Worm (Caenorhabditis elegans): ENCODE data around the gene F14E5.2.

Gene F14E5.2

DNA sequence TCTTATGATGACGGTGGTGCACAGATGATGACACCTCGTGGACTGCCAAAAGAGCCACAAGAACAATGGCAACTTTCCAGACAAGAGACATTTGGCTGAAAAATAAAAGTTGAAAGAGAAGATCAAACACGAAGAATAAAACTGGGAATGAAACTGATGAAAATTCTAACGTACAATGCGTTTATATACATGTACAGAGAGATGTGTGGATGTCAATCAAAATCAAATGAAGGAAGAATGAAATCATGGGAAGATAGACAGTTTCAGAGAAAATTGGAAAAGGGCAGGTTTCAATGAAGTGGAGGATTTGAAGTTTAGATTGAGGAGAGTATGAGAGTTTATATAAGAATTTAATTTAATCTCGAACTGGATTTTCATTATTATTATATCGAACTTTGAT lies 29.6 kb downstream of the F14E5.2 start, which contains the start of gene dod-23:
TSS of gene dod-23 (minus strand) at position 101 of the 400 bp plus-strand sequence.
- no peak for TF ChIP-seq med-1 (GFP tag; optimal IDR thresholded peaks at IDR 0.05; ENCODE audit: insufficient read depth)
- no peak for TF ChIP-seq flt-1 (GFP tag; IDR thresholded peaks at IDR 0.05)
- TF ChIP-seq T22C8.4 (GFP tag; IDR thresholded peaks at IDR 0.05), result no peak
- TF ChIP-seq ref-1 (GFP tag; conservative IDR thresholded peaks at IDR 0.05), result no peak
- no peak for TF ChIP-seq klf-2 (GFP tag; conservative IDR thresholded peaks at IDR 0.05)
- no peak for TF ChIP-seq cog-1 (tag; optimal IDR thresholded peaks at IDR 0.05)
- TF ChIP-seq ztf-23 (GFP tag; IDR thresholded peaks at IDR 0.05), result no peak
- TF ChIP-seq tab-1 (GFP tag; IDR thresholded peaks at IDR 0.05), result no peak
- TF ChIP-seq ztf-29 (GFP tag; IDR thresholded peaks at IDR 0.05), result no peak

ce11 chrII:8396041-8396440 lies 32.6 kb downstream of the F14E5.2 start, which contains the start of gene F49E12.7:
Gene F49E12.7 (minus strand): TSS chrII:8396141.
- no peak for TF ChIP-seq T22C8.4 (GFP tag; IDR thresholded peaks at IDR 0.05)
- no peak for TF ChIP-seq klf-2 (GFP tag; conservative IDR thresholded peaks at IDR 0.05)
- no peak for TF ChIP-seq ref-1 (GFP tag; conservative IDR thresholded peaks at IDR 0.05)
- no peak for TF ChIP-seq ztf-23 (GFP tag; IDR thresholded peaks at IDR 0.05)
- no peak for TF ChIP-seq med-1 (GFP tag; optimal IDR thresholded peaks at IDR 0.05; ENCODE audit: insufficient read depth)
- TF ChIP-seq cog-1 (tag; optimal IDR thresholded peaks at IDR 0.05), result no peak
- no peak for TF ChIP-seq ztf-29 (GFP tag; IDR thresholded peaks at IDR 0.05)
- TF ChIP-seq flt-1 (GFP tag; IDR thresholded peaks at IDR 0.05), result no peak
- TF ChIP-seq tab-1 (GFP tag; IDR thresholded peaks at IDR 0.05), result no peak

DNA sequence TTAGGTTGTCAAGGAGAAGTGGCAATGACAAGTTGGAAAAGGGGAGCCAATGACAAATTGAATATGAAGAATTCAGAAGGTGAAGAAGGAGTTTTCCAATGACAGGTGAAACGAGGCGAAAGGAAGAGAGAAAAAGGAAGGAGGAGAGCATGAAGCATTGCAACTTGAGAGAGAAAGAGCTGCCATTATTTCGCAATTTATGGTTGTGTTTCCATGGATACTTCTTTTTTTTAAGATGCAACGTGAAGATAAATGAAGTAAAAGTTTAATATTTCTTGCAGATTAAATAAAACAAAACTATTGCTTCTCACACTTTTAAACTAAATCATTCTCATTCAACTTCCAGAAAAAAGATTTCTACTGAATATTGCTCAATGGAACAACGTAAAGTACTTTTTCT lies 34.5 kb downstream of the F14E5.2 start, which contains the start of gene F49E12.8:
TSS of gene F49E12.8 (minus strand) at position 101 of the 400 bp plus-strand sequence.
- TF ChIP-seq ztf-23 (GFP tag; IDR thresholded peaks at IDR 0.05), result no peak
- no peak for TF ChIP-seq klf-2 (GFP tag; conservative IDR thresholded peaks at IDR 0.05)
- TF ChIP-seq ref-1 (GFP tag; conservative IDR thresholded peaks at IDR 0.05), result no peak
- no peak for TF ChIP-seq tab-1 (GFP tag; IDR thresholded peaks at IDR 0.05)
- TF ChIP-seq cog-1 (tag; optimal IDR thresholded peaks at IDR 0.05), result no peak
- TF ChIP-seq med-1 (GFP tag; optimal IDR thresholded peaks at IDR 0.05; ENCODE audit: insufficient read depth), result no peak
- no peak for TF ChIP-seq T22C8.4 (GFP tag; IDR thresholded peaks at IDR 0.05)
- no peak for TF ChIP-seq flt-1 (GFP tag; IDR thresholded peaks at IDR 0.05)
- TF ChIP-seq ztf-29 (GFP tag; IDR thresholded peaks at IDR 0.05), result no peak

DNA sequence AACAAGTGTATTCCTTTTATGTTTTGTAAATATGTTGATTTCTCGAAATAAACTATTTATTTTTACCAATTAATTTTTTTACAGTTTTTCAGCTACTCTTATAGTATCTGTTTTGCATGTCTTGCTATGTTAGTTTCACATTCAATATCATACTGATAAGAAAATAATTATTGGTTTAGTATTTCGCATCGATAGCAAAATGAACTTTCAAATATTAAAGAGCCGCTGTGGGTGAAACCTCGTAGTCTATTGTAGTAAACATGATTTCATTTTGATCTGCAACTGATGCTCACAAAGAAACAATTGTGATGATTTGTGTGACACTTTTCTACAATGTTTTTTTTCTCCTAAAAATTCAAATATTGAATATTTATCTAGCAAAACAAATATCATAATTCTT lies 36.4 kb downstream of the F14E5.2 start:
- TF ChIP-seq ztf-23 (GFP tag; IDR thresholded peaks at IDR 0.05), result no peak
- no peak for TF ChIP-seq ref-1 (GFP tag; conservative IDR thresholded peaks at IDR 0.05)
- no peak for TF ChIP-seq cog-1 (tag; optimal IDR thresholded peaks at IDR 0.05)
- no peak for TF ChIP-seq med-1 (GFP tag; optimal IDR thresholded peaks at IDR 0.05; ENCODE audit: insufficient read depth)
- TF ChIP-seq ztf-29 (GFP tag; IDR thresholded peaks at IDR 0.05), result no peak
- TF ChIP-seq flt-1 (GFP tag; IDR thresholded peaks at IDR 0.05), result no peak
- TF ChIP-seq klf-2 (GFP tag; conservative IDR thresholded peaks at IDR 0.05), result no peak
- TF ChIP-seq tab-1 (GFP tag; IDR thresholded peaks at IDR 0.05), result no peak
- no peak for TF ChIP-seq T22C8.4 (GFP tag; IDR thresholded peaks at IDR 0.05)

ce11 chrII:8390751-8391150 lies 37.9 kb downstream of the F14E5.2 start, which contains the start of gene F49E12.10:
Gene F49E12.10 (plus strand): TSS chrII:8391051.
- TF ChIP-seq klf-2 (GFP tag; conservative IDR thresholded peaks at IDR 0.05) (no peak), med-1 (GFP tag; optimal IDR thresholded peaks at IDR 0.05; ENCODE audit: insufficient read depth) (no peak), ztf-29 (GFP tag; IDR thresholded peaks at IDR 0.05) (no peak), ref-1 (GFP tag; conservative IDR thresholded peaks at IDR 0.05) (no peak), cog-1 (tag; optimal IDR thresholded peaks at IDR 0.05) (no peak), tab-1 (GFP tag; IDR thresholded peaks at IDR 0.05) (no peak), ztf-23 (GFP tag; IDR thresholded peaks at IDR 0.05) (no peak), flt-1 (GFP tag; IDR thresholded peaks at IDR 0.05) (no peak), T22C8.4 (GFP tag; IDR thresholded peaks at IDR 0.05) (no peak)

- TF ChIP-seq cog-1 (tag; optimal IDR thresholded peaks at IDR 0.05) (no peak), med-1 (GFP tag; optimal IDR thresholded peaks at IDR 0.05; ENCODE audit: insufficient read depth) (no peak)
Measured at ce11 chrII:8388001-8388513, 40.6 kb downstream of the F14E5.2 start, which contains the start of gene drd-1. Gene drd-1 (plus strand): TSS chrII:8388051.

ce11 chrII:8386897-8387296 lies 41.8 kb downstream of the F14E5.2 start:
- no peak for TF ChIP-seq cog-1 (tag; optimal IDR thresholded peaks at IDR 0.05)
- TF ChIP-seq ztf-23 (GFP tag; IDR thresholded peaks at IDR 0.05), result no peak
- TF ChIP-seq ref-1 (GFP tag; conservative IDR thresholded peaks at IDR 0.05), result no peak
- TF ChIP-seq flt-1 (GFP tag; IDR thresholded peaks at IDR 0.05), result no peak
- no peak for TF ChIP-seq tab-1 (GFP tag; IDR thresholded peaks at IDR 0.05)
- no peak for TF ChIP-seq T22C8.4 (GFP tag; IDR thresholded peaks at IDR 0.05)
- TF ChIP-seq ztf-29 (GFP tag; IDR thresholded peaks at IDR 0.05), result no peak
- no peak for TF ChIP-seq klf-2 (GFP tag; conservative IDR thresholded peaks at IDR 0.05)
- no peak for TF ChIP-seq med-1 (GFP tag; optimal IDR thresholded peaks at IDR 0.05; ENCODE audit: insufficient read depth)

DNA sequence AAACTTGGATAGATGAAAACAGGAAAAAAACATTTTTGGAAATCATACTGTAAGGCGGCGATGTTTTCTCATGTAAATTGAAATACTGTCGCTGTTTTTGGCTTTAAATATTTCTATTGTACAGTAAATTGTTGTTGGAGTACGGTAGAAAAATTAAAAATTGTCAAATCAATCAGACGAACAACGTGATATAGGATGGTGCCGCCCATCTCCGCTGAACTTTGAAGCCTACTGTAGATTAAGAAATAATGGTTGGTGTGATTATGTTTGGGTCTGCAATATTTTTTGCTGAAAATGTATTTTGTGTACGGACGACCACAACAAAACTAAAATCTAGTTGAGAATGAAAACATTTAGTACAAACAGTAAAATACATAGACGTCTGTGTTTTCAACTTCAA lies 43.1 kb downstream of the F14E5.2 start:
- TF ChIP-seq cog-1 (tag; optimal IDR thresholded peaks at IDR 0.05), result no peak
- no peak for TF ChIP-seq ztf-23 (GFP tag; IDR thresholded peaks at IDR 0.05)
- TF ChIP-seq ztf-29 (GFP tag; IDR thresholded peaks at IDR 0.05), result no peak

DNA sequence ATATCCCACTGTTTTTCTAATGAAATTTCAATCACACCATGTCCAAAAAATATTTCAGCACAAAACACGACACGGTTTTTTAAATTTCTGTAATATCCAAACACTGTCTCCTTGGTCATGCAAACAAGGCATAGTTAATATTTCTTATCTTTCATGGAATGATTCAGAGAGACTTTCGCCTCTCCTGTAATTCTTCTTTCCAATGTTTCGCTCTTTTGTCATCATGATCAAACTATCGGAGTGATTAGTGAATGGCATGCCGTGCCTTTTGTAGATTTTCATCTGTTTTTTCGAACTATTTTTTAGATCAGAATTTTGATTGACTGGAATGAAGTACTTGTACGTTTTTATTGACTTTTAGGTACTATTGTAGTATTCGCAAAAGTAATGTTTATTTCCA lies 44.3 kb downstream of the F14E5.2 start:
- TF ChIP-seq ztf-29 (GFP tag; IDR thresholded peaks at IDR 0.05), result no peak
- TF ChIP-seq ztf-23 (GFP tag; IDR thresholded peaks at IDR 0.05), result no peak
- no peak for TF ChIP-seq klf-2 (GFP tag; conservative IDR thresholded peaks at IDR 0.05)
- TF ChIP-seq flt-1 (GFP tag; IDR thresholded peaks at IDR 0.05), result no peak
- TF ChIP-seq med-1 (GFP tag; optimal IDR thresholded peaks at IDR 0.05; ENCODE audit: insufficient read depth), result no peak

ce11 chrII:8382880-8383279 lies 45.8 kb downstream of the F14E5.2 start:
- TF ChIP-seq cog-1 (tag; optimal IDR thresholded peaks at IDR 0.05) (no peak), ztf-29 (GFP tag; IDR thresholded peaks at IDR 0.05) (no peak), ztf-23 (GFP tag; IDR thresholded peaks at IDR 0.05) (no peak), ref-1 (GFP tag; conservative IDR thresholded peaks at IDR 0.05) (no peak), T22C8.4 (GFP tag; IDR thresholded peaks at IDR 0.05) (no peak), klf-2 (GFP tag; conservative IDR thresholded peaks at IDR 0.05) (no peak), tab-1 (GFP tag; IDR thresholded peaks at IDR 0.05) (no peak), flt-1 (GFP tag; IDR thresholded peaks at IDR 0.05) (no peak), med-1 (GFP tag; optimal IDR thresholded peaks at IDR 0.05; ENCODE audit: insufficient read depth) (no peak)
